Worm (Caenorhabditis elegans) whole organism, L4 larva: ENCODE results near the gene W05E10.2.

Source experiments
- F37D6.2 ChIP-seq: sonication (generic microtip); optimal IDR thresholded peaks from 2 replicates; lab custom pipeline; 2016; ENCODE audit warnings: mild to moderate bottlenecking, missing genetic modification characterization, missing compliant biosample characterization
- R02D3.7 ChIP-seq: fragments of 150-350 bp; sonication (generic microtip); optimal IDR thresholded peaks from 3 replicates; lab custom pipeline; 2014; ENCODE audit warnings: missing biosample characterization, missing genetic modification characterization
- T26A8.4 ChIP-seq: fragments of 200-800 bp; sonication (Bioruptor generic); IDR thresholded peaks from 2 replicates; pipeline ENCODE4 v1.3.6; 2022; ENCODE audit warnings: missing genetic modification characterization, missing compliant biosample characterization
- Y48G9A.11 ChIP-seq: fragments of 200-800 bp; sonication (Bioruptor generic); IDR thresholded peaks from 2 replicates; pipeline ENCODE4 v1.3.6; 2022; ENCODE audit warnings: missing genetic modification reagents, missing genetic modification characterization, missing compliant biosample characterization
- Y75B8A.6 ChIP-seq: fragments of 200-800 bp; sonication (Bioruptor generic); IDR thresholded peaks from 2 replicates; pipeline ENCODE4 v1.3.6; 2022; ENCODE audit warnings: missing genetic modification reagents, missing genetic modification characterization, missing compliant biosample characterization
- aha-1 ChIP-seq: fragments of 150-350 bp; peaks from one replicate; lab custom pipeline; 2014; ENCODE audit warnings: missing biosample characterization, missing genetic modification characterization
- ama-1 ChIP-seq: fragments of 150-350 bp; optimal IDR thresholded peaks from 2 replicates; lab custom pipeline; 2014; ENCODE audit warnings: inconsistent platforms, mixed read lengths
- ceh-20 ChIP-seq: fragments of 200-800 bp; sonication (Bioruptor generic); IDR thresholded peaks from 2 replicates; pipeline ENCODE4 v1.3.6; 2022; ENCODE audit warnings: missing genetic modification reagents, missing genetic modification characterization, missing compliant biosample characterization
- ctbp-1 ChIP-seq: fragments of 200-800 bp; sonication (Bioruptor generic); IDR thresholded peaks from 2 replicates; pipeline ENCODE4 v1.3.6; 2022; ENCODE audit warnings: missing genetic modification reagents, missing genetic modification characterization, missing compliant biosample characterization
- daf-19 ChIP-seq: fragments of 200-800 bp; sonication (Bioruptor generic); conservative IDR thresholded peaks from 2 replicates; pipeline ENCODE4 v1.3.6; 2022; ENCODE audit warnings: missing genetic modification characterization, missing compliant biosample characterization
- dmd-6 ChIP-seq: fragments of 200-800 bp; sonication (Bioruptor generic); IDR thresholded peaks from 2 replicates; pipeline ENCODE4 v1.3.6; 2022; ENCODE audit warnings: missing genetic modification reagents, missing genetic modification characterization, missing compliant biosample characterization
- dmd-8 ChIP-seq: fragments of 200-800 bp; sonication (Bioruptor generic); IDR thresholded peaks from 2 replicates; pipeline ENCODE4 v1.3.6; 2022; ENCODE audit warnings: missing genetic modification characterization, missing compliant biosample characterization
- dpl-1 ChIP-seq: fragments of 150-350 bp; optimal IDR thresholded peaks from 2 replicates; lab custom pipeline; 2014; ENCODE audit warnings: missing biosample characterization, missing genetic modification reagents, missing genetic modification characterization
- fkh-10 ChIP-seq: fragments of 150-350 bp; optimal IDR thresholded peaks from 2 replicates; lab custom pipeline; 2014; ENCODE audit warnings: missing biosample characterization, missing genetic modification reagents, missing genetic modification characterization
- gei-8 ChIP-seq: fragments of 200-800 bp; sonication (Bioruptor generic); optimal IDR thresholded peaks from 2 replicates; lab custom pipeline; 2018; ENCODE audit warnings: mild to moderate bottlenecking, missing genetic modification characterization, missing compliant biosample characterization
- hlh-11 ChIP-seq: fragments of 200-800 bp; sonication (Bioruptor generic); optimal IDR thresholded peaks from 2 replicates; lab custom pipeline; 2018; ENCODE audit warnings: mild to moderate bottlenecking, missing genetic modification characterization, missing compliant biosample characterization
- hlh-30 ChIP-seq: sonication (generic microtip); optimal IDR thresholded peaks from 2 replicates; lab custom pipeline; 2017; ENCODE audit warnings: antibody characterized with exemption, mild to moderate bottlenecking, missing genetic modification characterization, missing compliant biosample characterization; ENCODE audit not compliant: insufficient read depth
- hmg-1.1 ChIP-seq: fragments of 200-800 bp; sonication (Bioruptor generic); IDR thresholded peaks from 2 replicates; pipeline ENCODE4 v1.3.6; 2022; ENCODE audit warnings: missing genetic modification reagents, missing genetic modification characterization, missing compliant biosample characterization
- lin-1 ChIP-seq: fragments of 200-800 bp; sonication (Bioruptor generic); IDR thresholded peaks from 2 replicates; pipeline ENCODE4 v1.3.6; 2022; ENCODE audit warnings: missing genetic modification reagents, missing genetic modification characterization, missing compliant biosample characterization
- lin-38 ChIP-seq: fragments of 200-800 bp; sonication (Bioruptor generic); IDR thresholded peaks from 2 replicates; pipeline ENCODE4 v1.3.6; 2022; ENCODE audit warnings: missing genetic modification reagents, missing genetic modification characterization, missing compliant biosample characterization
- lsy-2 ChIP-seq, 2 experiments: fragments of 150-350 bp in 1 of 2; sonication (generic microtip) in 1 of 2; optimal IDR thresholded peaks; 2 replicates each; lab custom pipeline; 2014 to 2017; ENCODE audit warnings: missing biosample characterization in 2 of 2, missing genetic modification characterization in 2 of 2
- madf-9 ChIP-seq: fragments of 200-800 bp; sonication (Bioruptor generic); conservative IDR thresholded peaks from 2 replicates; pipeline ENCODE4 v1.3.6; 2022; ENCODE audit warnings: missing genetic modification reagents, missing genetic modification characterization, missing compliant biosample characterization
- mdl-1 ChIP-seq, 2 experiments: fragments of 150-350 bp in 1 of 2; sonication (generic microtip) in 1 of 2; optimal IDR thresholded peaks; 2 replicates each; lab custom pipeline; 2014 to 2017; ENCODE audit warnings: missing biosample characterization in 2 of 2, missing genetic modification characterization in 2 of 2
- mep-1 ChIP-seq: fragments of 150-350 bp; sonication (generic microtip); optimal IDR thresholded peaks from 3 replicates; lab custom pipeline; 2014; ENCODE audit warnings: missing biosample characterization, missing genetic modification characterization
- mes-2 ChIP-seq: sonication (generic microtip); optimal IDR thresholded peaks from 2 replicates; lab custom pipeline; 2016; ENCODE audit warnings: missing genotype, mild to moderate bottlenecking, missing genetic modification characterization, missing compliant biosample characterization; ENCODE audit not compliant: poor library complexity, severe bottlenecking
- mxl-2 ChIP-seq: fragments of 200-800 bp; sonication (Bioruptor generic); conservative IDR thresholded peaks from 2 replicates; pipeline ENCODE4 v1.3.6; 2022; ENCODE audit warnings: missing genetic modification reagents, missing genetic modification characterization, missing compliant biosample characterization
- mxl-3 ChIP-seq: fragments of 200-800 bp; sonication (Bioruptor generic); optimal IDR thresholded peaks from 2 replicates; lab custom pipeline; 2018; ENCODE audit warnings: mild to moderate bottlenecking, missing genetic modification characterization, missing compliant biosample characterization
- nhr-237 ChIP-seq: sonication (generic microtip); optimal IDR thresholded peaks from 2 replicates; lab custom pipeline; 2017; ENCODE audit warnings: missing biosample characterization, missing genetic modification characterization
- nhr-28 ChIP-seq: fragments of 150-350 bp; optimal IDR thresholded peaks from 2 replicates; lab custom pipeline; 2014; ENCODE audit warnings: missing biosample characterization, missing genetic modification characterization
- nhr-48 ChIP-seq: sonication (generic microtip); optimal IDR thresholded peaks from 2 replicates; lab custom pipeline; 2016; ENCODE audit warnings: mild to moderate bottlenecking, missing genetic modification characterization, missing compliant biosample characterization
- nhr-6 ChIP-seq: fragments of 150-350 bp; optimal IDR thresholded peaks from 2 replicates; lab custom pipeline; 2014; ENCODE audit warnings: missing biosample characterization, missing genetic modification characterization
- skn-1 ChIP-seq: fragments of 150-350 bp; optimal IDR thresholded peaks from 2 replicates; lab custom pipeline; 2014; ENCODE audit warnings: missing biosample characterization, missing genetic modification characterization
- snpc-4 ChIP-seq: fragments of 150-350 bp; optimal IDR thresholded peaks from 2 replicates; lab custom pipeline; 2014; ENCODE audit warnings: missing biosample characterization, missing genetic modification characterization
- unc-130 ChIP-seq: sonication (generic microtip); optimal IDR thresholded peaks from 2 replicates; lab custom pipeline; 2016; ENCODE audit warnings: missing genetic modification reagents, missing genetic modification characterization, missing compliant biosample characterization
- unc-62 ChIP-seq, 3 experiments: fragments of 150-350 bp in 1 of 3; sonication (generic microtip); optimal IDR thresholded peaks in 2 of 3; peaks in 1 of 3; 1 replicate in 1 of 3; 2 replicates in 2 of 3; lab custom pipeline; 2014 to 2017; ENCODE audit warnings: missing biosample characterization in 3 of 3, missing genetic modification characterization in 3 of 3, missing genetic modification reagents in 3 of 3, missing genotype in 1 of 3
- zag-1 ChIP-seq: fragments of 150-350 bp; optimal IDR thresholded peaks from 2 replicates; lab custom pipeline; 2014; ENCODE audit warnings: missing biosample characterization, missing genetic modification characterization
- ztf-11 ChIP-seq: fragments of 150-350 bp; optimal IDR thresholded peaks from 2 replicates; lab custom pipeline; 2014; ENCODE audit warnings: missing biosample characterization, missing genetic modification characterization

Gene W05E10.2

ce11 chrV:11677030-11677429, 9.9 kb upstream of the W05E10.2 start:
- TF ChIP-seq R02D3.7 (tag; lab: Kevin White, UChicago) (no peak), lin-1 (GFP tag; lab: Robert Waterston, UW) (no peak), lin-38 (GFP tag; lab: Robert Waterston, UW) (no peak), nhr-48 (tag; lab: Kevin White, UChicago) (no peak), unc-130 (GFP tag; lab: Kevin White, UChicago) (no peak), lsy-2 (tag; optimal IDR thresholded peaks at IDR 0.05; lab: Kevin White, UChicago) (no peak), hlh-11 (tag; lab: Kevin White, UChicago) (no peak), madf-9 (no peak), zag-1 (tag; lab: Kevin White, UChicago) (no peak), dmd-6 (no peak)
- TF ChIP-seq, all 104 proteins: peak for 0

ce11 chrV:11677494-11677893, 9.5 kb upstream of the W05E10.2 start:
- no peak for TF ChIP-seq Y75B8A.6 (GFP tag; lab: Robert Waterston, UW)
- no peak for TF ChIP-seq Y48G9A.11 (GFP tag; lab: Robert Waterston, UW)
- TF ChIP-seq snpc-4 (tag; lab: Kevin White, UChicago) = no peak
- 0 out of 2 replicates have a peak, but pooled peaks have one; percentile 10 for TF ChIP-seq hmg-1.1
- TF ChIP-seq ama-1 (lab: Kevin White, UChicago) = no peak
- TF ChIP-seq ztf-11 = no peak
- TF ChIP-seq mxl-2 (GFP tag; lab: Robert Waterston, UW) = no peak
- no peak for TF ChIP-seq nhr-6
- TF ChIP-seq lin-1 (GFP tag; lab: Robert Waterston, UW) = no peak
- TF ChIP-seq T26A8.4 (GFP tag; lab: Robert Waterston, UW) = no peak
- no peak for TF ChIP-seq dmd-8 (GFP tag; lab: Robert Waterston, UW)
- TF ChIP-seq ceh-20 (GFP tag; lab: Robert Waterston, UW) = no peak
- TF ChIP-seq mdl-1 (tag; optimal IDR thresholded peaks at IDR 0.05; lab: Kevin White, UChicago) = no peak
- TF ChIP-seq dmd-6 = no peak
- peak in 1 of 2 experiments; percentile 61 for TF ChIP-seq unc-62 (GFP tag; optimal IDR thresholded peaks at IDR 0.05 in 1 of 2; lab: Kevin White, UChicago)
- no peak for TF ChIP-seq unc-62 (tag; optimal IDR thresholded peaks at IDR 0.05; lab: Kevin White, UChicago)
- no peak for TF ChIP-seq dpl-1 (GFP tag; lab: Kevin White, UChicago)
- TF ChIP-seq F37D6.2 (tag; lab: Kevin White, UChicago) = no peak
- no peak for TF ChIP-seq nhr-237 (tag; lab: Kevin White, UChicago)
- TF ChIP-seq mes-2 (tag; lab: Kevin White, UChicago) = no peak
- TF ChIP-seq ctbp-1 (GFP tag; lab: Robert Waterston, UW) = no peak
- peak; percentile 10 for TF ChIP-seq nhr-28 (tag; lab: Kevin White, UChicago)
- TF ChIP-seq aha-1 (tag; lab: Kevin White, UChicago) = peak; percentile 91
- TF ChIP-seq daf-19 (GFP tag; lab: Robert Waterston, UW) = no peak
- TF ChIP-seq unc-130 (GFP tag; lab: Kevin White, UChicago) = no peak
- TF ChIP-seq fkh-10 = no peak

- TF ChIP-seq skn-1 (tag; lab: Kevin White, UChicago) = no peak
- peak; percentile 22 for TF ChIP-seq nhr-28 (tag; lab: Kevin White, UChicago)
- TF ChIP-seq hlh-11 (tag; lab: Kevin White, UChicago) = peak; percentile 8
- TF ChIP-seq mdl-1 (tag; optimal IDR thresholded peaks at IDR 0.05; lab: Kevin White, UChicago) = peak in 1 of 2 experiments; percentile 46
- TF ChIP-seq mep-1 (tag; lab: Kevin White, UChicago) = peak; percentile 0
- peak; percentile 85 for TF ChIP-seq aha-1 (tag; lab: Kevin White, UChicago)
- TF ChIP-seq unc-62 (GFP tag; optimal IDR thresholded peaks at IDR 0.05 in 1 of 2; lab: Kevin White, UChicago) = peak in 1 of 2 experiments; percentile 93
- TF ChIP-seq unc-62 (tag; optimal IDR thresholded peaks at IDR 0.05; lab: Kevin White, UChicago) = no peak
- TF ChIP-seq mxl-3 (GFP tag; lab: Kevin White, UChicago) = peak; percentile 65
- no peak for TF ChIP-seq gei-8
- peak; percentile 37 for TF ChIP-seq hlh-30 (tag; lab: Kevin White, UChicago)
- no peak for TF ChIP-seq ceh-20 (GFP tag; lab: Robert Waterston, UW)
Observed at ce11 chrV:11680519-11681203, 6.3 kb upstream of the W05E10.2 start.
